Fruit fly (Drosophila melanogaster): ENCODE data around the gene Peritrophin-A.

- TF ChIP-seq psq (optimal IDR thresholded peaks at IDR 0.05) (no peak), EcR (GFP tag; optimal IDR thresholded peaks at IDR 0.05) (no peak), usp (GFP tag; optimal IDR thresholded peaks at IDR 0.05) (no peak), Dll (optimal IDR thresholded peaks at IDR 0.05) (no peak), pan (optimal IDR thresholded peaks at IDR 0.05) (no peak)
These were observed 8.5 kb upstream of the Peritrophin-A start, which contains the start of gene sw for dm6 chrX:20235794-20236513.

Measured in whole organism.